Fruit fly (Drosophila melanogaster): Measurements from ENCODE around the gene CG3164.

CG3164 gene

dm6 chr2L:161453-162175 lies 31.0 kb upstream of the CG3164 start (continued):
- TF ChIP-seq CG33213 (GFP tag; optimal IDR thresholded peaks at IDR 0.05) (no peak), Meics (GFP tag; optimal IDR thresholded peaks at IDR 0.05) (no peak), CG18764 (GFP tag; optimal IDR thresholded peaks at IDR 0.05) (no peak), otp (GFP tag; IDR thresholded peaks at IDR 0.05) (no peak), gcm (GFP tag; optimal IDR thresholded peaks at IDR 0.05) (no peak), Deaf1 (tag; optimal IDR thresholded peaks at IDR 0.05) (peak; percentile 35), CG4617 (GFP tag; optimal IDR thresholded peaks at IDR 0.05; ENCODE audit: borderline replicate concordance) (no peak), hb (GFP tag; IDR thresholded peaks at IDR 0.05; ENCODE audit: partially characterized antibody) (no peak), stwl (tag; optimal IDR thresholded peaks at IDR 0.05) (no peak), CG15269 (tag; optimal IDR thresholded peaks at IDR 0.05) (no peak), Aef1 (GFP tag; IDR thresholded peaks at IDR 0.05) (no peak), CG12155 (GFP tag; optimal IDR thresholded peaks at IDR 0.05) (no peak), Eip74EF (GFP tag; optimal IDR thresholded peaks at IDR 0.05) (peak in 1 of 2 experiments; percentile 62), eyg (GFP tag; optimal IDR thresholded peaks at IDR 0.05) (peak; percentile 12), oc (tag; optimal IDR thresholded peaks at IDR 0.05) (peak; percentile 68), mld (GFP tag; IDR thresholded peaks at IDR 0.05; ENCODE audit: partially characterized antibody) (no peak), ab (GFP tag; optimal IDR thresholded peaks at IDR 0.05) (peak; percentile 21), Elba2 (GFP tag; optimal IDR thresholded peaks at IDR 0.05) (no peak), Kr (GFP tag; optimal IDR thresholded peaks at IDR 0.05) (no peak), dmrt99B (tag; optimal IDR thresholded peaks at IDR 0.05) (no peak), Lim3 (GFP tag; IDR thresholded peaks at IDR 0.05) (no peak), CG4282 (GFP tag; optimal IDR thresholded peaks at IDR 0.05) (no peak), corto (GFP tag; optimal IDR thresholded peaks at IDR 0.05) (peak; percentile 74), CG8359 (GFP tag; optimal IDR thresholded peaks at IDR 0.05; ENCODE audit: borderline replicate concordance) (no peak), ems (GFP tag; optimal IDR thresholded peaks at IDR 0.05) (no peak), Ets65A (GFP tag) (no peak), lbe (GFP tag; optimal IDR thresholded peaks at IDR 0.05) (peak; percentile 65), unpg (GFP tag; optimal IDR thresholded peaks at IDR 0.05) (peak; percentile 26), CG2712 (tag; optimal IDR thresholded peaks at IDR 0.05) (peak; percentile 16), Atf6 (GFP tag; IDR thresholded peaks at IDR 0.05) (no peak), Drgx (GFP tag; IDR thresholded peaks at IDR 0.05) (no peak), CG11247 (GFP tag; IDR thresholded peaks at IDR 0.05) (no peak), dm (GFP tag; optimal IDR thresholded peaks at IDR 0.05) (no peak), CG11456 (GFP tag; IDR thresholded peaks at IDR 0.05) (no peak), CG34376 (GFP tag; optimal IDR thresholded peaks at IDR 0.05) (peak; percentile 85), CG17186 (GFP tag; optimal IDR thresholded peaks at IDR 0.05) (no peak), exex (tag; optimal IDR thresholded peaks at IDR 0.05) (peak; percentile 48), Rx (GFP tag; IDR thresholded peaks at IDR 0.05) (no peak), stc (GFP tag; IDR thresholded peaks at IDR 0.05) (no peak), hkb (optimal IDR thresholded peaks at IDR 0.05) (no peak), hkb (GFP tag; IDR thresholded peaks at IDR 0.05) (no peak), fd64A (GFP tag; optimal IDR thresholded peaks at IDR 0.05) (peak; percentile 39), CG10565 (GFP tag; optimal IDR thresholded peaks at IDR 0.05) (no peak), Rfx (GFP tag; IDR thresholded peaks at IDR 0.05) (no peak), CG1603 (tag; optimal IDR thresholded peaks at IDR 0.05) (no peak), CG2120 (GFP tag; optimal IDR thresholded peaks at IDR 0.05) (peak; percentile 3), gro (GFP tag; optimal IDR thresholded peaks at IDR 0.05) (no peak), Tbp (GFP tag; optimal IDR thresholded peaks at IDR 0.05) (no peak), onecut (GFP tag; IDR thresholded peaks at IDR 0.05) (peak; percentile 82), CG42726 (GFP tag; IDR thresholded peaks at IDR 0.05; ENCODE audit: partially characterized antibody) (no peak), slp2 (GFP tag; optimal IDR thresholded peaks at IDR 0.05) (no peak)

Measured in whole organism, embryonic.